Fruit fly (Drosophila melanogaster): ENCODE results near the gene CG3184.
A peak's percentile ranks its signal among the peaks of the same experiment; 100 is the strongest.

The CG3184 gene

DNA sequence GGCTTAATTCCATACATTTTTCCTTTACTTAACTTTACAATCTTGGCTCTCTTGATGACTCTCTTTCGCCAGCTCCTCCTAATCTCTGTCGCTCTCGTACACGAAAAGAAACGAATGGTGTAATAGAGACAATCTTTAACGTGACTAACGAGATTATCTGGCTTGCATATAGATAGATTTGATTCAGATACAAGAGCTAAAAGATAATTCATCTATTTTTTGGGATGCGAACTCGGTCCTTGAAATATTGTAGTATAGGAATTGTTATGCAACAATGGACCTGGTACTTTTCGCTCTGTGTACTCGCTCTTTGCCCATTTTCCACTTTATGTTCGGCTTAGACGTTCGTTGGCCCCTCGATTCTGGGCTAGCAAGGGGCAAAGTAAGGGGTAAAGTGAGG lies 22.7 kb upstream of the CG3184 start (continued):
- no peak for TF ChIP-seq Mio (GFP tag; optimal IDR thresholded peaks at IDR 0.05)
- peak; percentile 63 for TF ChIP-seq h (GFP tag; optimal IDR thresholded peaks at IDR 0.05)
- peak; percentile 53 for TF ChIP-seq Sp1 (GFP tag; optimal IDR thresholded peaks at IDR 0.05)
- TF ChIP-seq OdsH (GFP tag; optimal IDR thresholded peaks at IDR 0.05), result peak; percentile 58
- TF ChIP-seq brk (GFP tag; optimal IDR thresholded peaks at IDR 0.05), result no peak

DNA sequence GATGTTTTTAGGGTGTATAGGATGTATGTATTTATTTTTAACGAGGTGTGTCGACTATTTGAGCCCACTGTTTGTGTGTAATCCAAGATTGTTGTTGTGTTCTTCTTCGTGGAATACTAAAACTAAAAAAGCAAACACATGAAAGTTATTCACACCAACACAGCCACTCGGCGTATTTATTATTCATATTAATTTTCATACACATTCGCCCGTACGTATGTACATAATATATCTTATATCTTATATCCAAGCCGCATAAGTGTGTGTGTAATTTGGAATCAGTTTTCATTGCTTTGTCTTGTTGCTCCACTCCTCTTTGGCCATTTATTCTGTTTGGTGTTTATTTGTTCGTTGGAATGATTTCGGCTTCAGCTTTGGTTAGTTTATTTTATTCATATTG lies 22.1 kb upstream of the CG3184 start:
- no peak for TF ChIP-seq jim (GFP tag; optimal IDR thresholded peaks at IDR 0.05)
- TF ChIP-seq psq (GFP tag; optimal IDR thresholded peaks at IDR 0.05), result no peak
- no peak for TF ChIP-seq dl (GFP tag; optimal IDR thresholded peaks at IDR 0.05; ENCODE audit: insufficient read depth in 1 of 2, partially characterized antibody in 2 of 2)
- no peak for TF ChIP-seq OdsH (GFP tag; optimal IDR thresholded peaks at IDR 0.05)
- TF ChIP-seq h (GFP tag; optimal IDR thresholded peaks at IDR 0.05), result no peak
- no peak for TF ChIP-seq br (GFP tag; optimal IDR thresholded peaks at IDR 0.05)
- no peak for TF ChIP-seq CG9705 (GFP tag; optimal IDR thresholded peaks at IDR 0.05)
- TF ChIP-seq N (GFP tag; optimal IDR thresholded peaks at IDR 0.05), result no peak
- no peak for TF ChIP-seq foxo (GFP tag; optimal IDR thresholded peaks at IDR 0.05)
- TF ChIP-seq Mio (GFP tag; optimal IDR thresholded peaks at IDR 0.05), result no peak
- no peak for TF ChIP-seq Hnf4 (GFP tag; optimal IDR thresholded peaks at IDR 0.05)
- no peak for TF ChIP-seq Rel (GFP tag; optimal IDR thresholded peaks at IDR 0.05)
- no peak for TF ChIP-seq Rel (tag; optimal IDR thresholded peaks at IDR 0.05)
- TF ChIP-seq woc (GFP tag; optimal IDR thresholded peaks at IDR 0.05), result no peak
- TF ChIP-seq Jra (GFP tag; optimal IDR thresholded peaks at IDR 0.05), result no peak
- no peak for TF ChIP-seq pan (optimal IDR thresholded peaks at IDR 0.05)
- TF ChIP-seq brk (GFP tag; optimal IDR thresholded peaks at IDR 0.05), result no peak

DNA sequence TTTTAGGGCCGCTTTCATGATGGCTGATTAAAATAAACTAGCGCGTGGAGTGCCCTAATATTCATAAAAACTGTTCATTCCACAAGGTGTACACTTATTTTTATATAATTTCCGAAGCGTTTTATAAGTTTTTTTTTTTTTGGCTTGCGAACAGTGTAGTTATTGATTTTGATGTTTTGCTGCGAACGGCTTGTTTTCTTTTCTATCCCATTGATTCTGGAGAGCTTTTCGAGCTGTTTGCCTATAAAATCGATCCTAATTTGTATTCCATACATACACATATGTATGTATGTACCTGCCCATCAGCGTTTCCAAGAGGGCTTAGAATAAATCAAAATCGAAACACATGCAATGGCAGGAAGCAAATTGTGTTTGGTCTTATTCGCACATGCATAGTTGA lies 21.7 kb upstream of the CG3184 start:
- no peak for TF ChIP-seq Hnf4 (GFP tag; optimal IDR thresholded peaks at IDR 0.05)
- TF ChIP-seq dmrt93B (GFP tag; optimal IDR thresholded peaks at IDR 0.05), result no peak

DNA sequence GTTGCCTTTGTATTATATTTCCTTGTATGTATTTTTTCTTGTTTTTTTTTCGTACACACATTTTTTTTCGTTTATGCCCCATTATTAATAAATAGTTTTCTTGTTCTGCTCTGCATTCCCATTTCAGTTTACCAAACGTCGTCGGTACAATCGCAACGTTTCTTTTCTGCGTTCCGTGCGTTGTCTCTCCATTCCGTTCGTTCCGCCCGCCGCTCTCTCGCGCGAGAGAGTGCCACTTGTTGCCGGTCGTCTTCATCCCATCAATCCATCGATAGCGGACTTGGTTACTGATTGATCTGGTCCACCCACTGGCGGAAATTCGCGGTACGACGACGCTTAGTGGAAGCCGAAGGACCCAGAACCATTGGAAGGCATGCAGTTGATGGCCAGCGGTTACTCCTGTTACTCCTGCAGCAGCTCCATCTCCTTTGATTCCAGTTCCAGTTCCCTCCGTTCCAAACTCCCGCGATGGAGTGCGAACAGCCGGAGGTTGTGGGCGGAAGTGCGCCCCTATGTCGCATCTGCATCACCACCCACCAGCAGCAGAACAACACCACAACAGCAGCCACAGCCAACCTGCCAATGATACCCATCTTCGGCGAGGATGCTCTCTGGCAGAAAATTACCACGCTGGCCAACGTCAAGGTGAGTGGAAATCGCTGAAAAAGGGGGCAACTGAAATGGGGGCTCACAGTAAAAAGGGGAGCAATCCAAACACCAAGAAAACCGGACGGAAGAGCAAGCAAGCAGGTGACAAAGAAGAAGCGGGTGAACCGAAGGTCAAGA lies 20.9 kb upstream of the CG3184 start:
- no peak for TF ChIP-seq br (GFP tag; optimal IDR thresholded peaks at IDR 0.05)
- TF ChIP-seq Abd-B (GFP tag; optimal IDR thresholded peaks at IDR 0.05), result no peak
- TF ChIP-seq OdsH (GFP tag; optimal IDR thresholded peaks at IDR 0.05), result no peak
- TF ChIP-seq ey (GFP tag; optimal IDR thresholded peaks at IDR 0.05), result no peak
- no peak for TF ChIP-seq lola (GFP tag; optimal IDR thresholded peaks at IDR 0.05)
- TF ChIP-seq Hnf4 (GFP tag; optimal IDR thresholded peaks at IDR 0.05), result no peak
- no peak for TF ChIP-seq psq (GFP tag; optimal IDR thresholded peaks at IDR 0.05)
- TF ChIP-seq HLH106 (tag; optimal IDR thresholded peaks at IDR 0.05), result no peak
- no peak for TF ChIP-seq Vsx2 (GFP tag; optimal IDR thresholded peaks at IDR 0.05; ENCODE audit: partially characterized antibody)
- TF ChIP-seq N (GFP tag; optimal IDR thresholded peaks at IDR 0.05), result no peak
- TF ChIP-seq foxo (GFP tag; optimal IDR thresholded peaks at IDR 0.05), result no peak
- TF ChIP-seq tai (GFP tag; optimal IDR thresholded peaks at IDR 0.05), result no peak
- TF ChIP-seq Dfd (GFP tag; optimal IDR thresholded peaks at IDR 0.05), result no peak

DNA sequence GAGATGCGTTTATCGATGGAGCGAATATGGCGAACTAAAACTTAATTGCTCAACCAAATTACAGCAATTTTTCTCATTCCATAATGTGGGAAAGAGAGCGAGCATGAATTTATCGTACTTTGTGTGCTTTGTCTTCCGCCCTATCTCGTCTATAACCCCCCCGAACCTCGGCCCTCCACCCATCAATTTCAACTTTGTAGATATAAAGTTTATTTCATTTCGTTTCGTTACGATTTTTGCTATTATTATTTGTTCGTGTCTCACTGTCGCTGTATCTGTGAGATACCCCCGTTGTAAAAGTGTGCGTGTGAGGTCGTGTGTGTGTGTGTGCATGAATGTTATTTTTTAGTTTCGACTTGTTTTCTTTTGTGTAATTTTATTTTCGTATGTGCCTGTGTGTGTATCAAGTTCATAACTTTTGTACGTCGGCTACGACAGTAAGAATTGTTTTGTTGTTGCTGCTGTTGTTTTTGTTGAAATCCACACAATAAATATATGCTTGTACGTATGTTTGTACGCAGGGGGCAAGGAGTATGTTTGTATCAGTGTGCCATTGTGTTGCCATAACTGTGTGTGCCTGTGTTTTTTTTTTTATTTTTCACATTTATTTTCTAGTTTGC lies 20.1 kb upstream of the CG3184 start:
- TF ChIP-seq Vsx2 (GFP tag; optimal IDR thresholded peaks at IDR 0.05; ENCODE audit: partially characterized antibody) (no peak), pan (optimal IDR thresholded peaks at IDR 0.05) (no peak), sv (GFP tag; optimal IDR thresholded peaks at IDR 0.05) (no peak), CrebA (GFP tag; optimal IDR thresholded peaks at IDR 0.05; ENCODE audit: borderline replicate concordance) (no peak), ey (GFP tag; optimal IDR thresholded peaks at IDR 0.05) (no peak), sage (GFP tag; optimal IDR thresholded peaks at IDR 0.05) (no peak)

DNA sequence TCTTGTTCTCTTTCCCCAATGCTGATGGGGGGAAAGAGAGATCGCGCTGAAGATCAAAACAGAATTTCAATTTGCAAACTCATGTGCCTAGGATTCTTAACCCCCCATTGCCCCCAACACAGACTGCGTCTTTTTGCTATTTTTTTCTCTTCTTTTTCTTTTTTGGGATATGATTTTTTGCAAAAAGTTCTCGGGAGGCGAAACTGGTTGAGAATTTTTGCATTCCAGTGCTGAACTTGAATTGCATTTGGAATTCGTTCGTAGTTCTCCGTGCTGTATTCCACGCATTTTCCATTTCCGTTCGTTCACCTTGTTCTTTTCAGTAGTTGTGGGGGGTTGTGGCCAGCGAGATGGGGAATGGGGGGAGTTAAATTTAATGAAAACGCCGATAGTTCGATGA lies 19.6 kb upstream of the CG3184 start:
- TF ChIP-seq sage (GFP tag; optimal IDR thresholded peaks at IDR 0.05) (no peak), Dif (GFP tag; optimal IDR thresholded peaks at IDR 0.05; ENCODE audit: partially characterized antibody) (peak; percentile 25)

All from whole organism, wandering third instar larva.